Fruit fly (Drosophila melanogaster) whole organism, embryonic: Measurements from ENCODE around the gene Ir67c.

Source experiments
- Abd-B ChIP-seq: fragments of 200-800 bp; sonication (Bioruptor generic); optimal IDR thresholded peaks from 2 replicates; lab custom pipeline; 2018; ENCODE audit warnings: missing biosample characterization, mild to moderate bottlenecking, missing genetic modification characterization, moderate library complexity
- CG10147 ChIP-seq: fragments of 200-800 bp; sonication (Bioruptor generic); optimal IDR thresholded peaks from 2 replicates; lab custom pipeline; 2019; ENCODE audit warnings: missing biosample characterization, mild to moderate bottlenecking, missing genetic modification characterization, moderate library complexity
- CG10267 ChIP-seq: fragments of 200-800 bp; sonication (Bioruptor generic); optimal IDR thresholded peaks from 2 replicates; lab custom pipeline; 2018; ENCODE audit warnings: missing biosample characterization, mild to moderate bottlenecking, missing genetic modification characterization, moderate library complexity
- CG10431 ChIP-seq: fragments of 200-800 bp; sonication (Bioruptor generic); optimal IDR thresholded peaks from 3 replicates; lab custom pipeline; 2018; ENCODE audit warnings: missing biosample characterization, mild to moderate bottlenecking, missing genetic modification characterization
- CG10979 ChIP-seq: fragments of 200-800 bp; sonication (Bioruptor generic); optimal IDR thresholded peaks from 2 replicates; lab custom pipeline; 2018; ENCODE audit warnings: missing biosample characterization, mild to moderate bottlenecking, missing genetic modification characterization, moderate library complexity
- CG11504 ChIP-seq: fragments of 200-800 bp; sonication (Bioruptor generic); optimal IDR thresholded peaks from 3 replicates; lab custom pipeline; 2019; ENCODE audit warnings: missing biosample characterization, mild to moderate bottlenecking, missing genetic modification characterization, moderate library complexity
- CG11560 ChIP-seq: fragments of 200-800 bp; sonication (Bioruptor generic); IDR thresholded peaks from 3 replicates; pipeline ENCODE4 v1.3.6; 2022; ENCODE audit warnings: missing biosample characterization, missing genetic modification characterization
- CG12155 ChIP-seq: fragments of 200-800 bp; sonication (Bioruptor generic); optimal IDR thresholded peaks from 3 replicates; lab custom pipeline; 2016; ENCODE audit warnings: missing biosample characterization, missing genetic modification characterization
- CG13424 ChIP-seq: fragments of 200-800 bp; sonication (Bioruptor generic); optimal IDR thresholded peaks from 2 replicates; lab custom pipeline; 2019; ENCODE audit warnings: missing biosample characterization, mild to moderate bottlenecking, missing genetic modification characterization, moderate library complexity
- CG13775 ChIP-seq: fragments of 200-800 bp; sonication (Bioruptor generic); optimal IDR thresholded peaks from 3 replicates; lab custom pipeline; 2017; ENCODE audit warnings: missing biosample characterization, mild to moderate bottlenecking, missing genetic modification characterization
- CG17361 ChIP-seq: fragments of 200-800 bp; sonication (Bioruptor generic); IDR thresholded peaks from 3 replicates; pipeline ENCODE4 v1.3.6; 2022; ENCODE audit warnings: missing biosample characterization, missing genetic modification characterization
- CG18262 ChIP-seq: fragments of 200-800 bp; optimal IDR thresholded peaks from 3 replicates; lab custom pipeline; 2019; ENCODE audit warnings: missing biosample characterization, mild to moderate bottlenecking, missing genetic modification characterization, moderate library complexity
- CG2129 ChIP-seq: fragments of 200-800 bp; sonication (Bioruptor generic); IDR thresholded peaks from 2 replicates; pipeline ENCODE4 v1.3.6; 2022; ENCODE audit warnings: missing biosample characterization, missing genetic modification characterization; ENCODE audit not compliant: partially characterized antibody
- CG31388 ChIP-seq: fragments of 200-800 bp; sonication (Bioruptor generic); optimal IDR thresholded peaks from 2 replicates; lab custom pipeline; 2016; ENCODE audit warnings: missing biosample characterization, missing genetic modification characterization
- CG3281 ChIP-seq: fragments of 200-800 bp; sonication (Bioruptor generic); optimal IDR thresholded peaks from 3 replicates; lab custom pipeline; 2017; ENCODE audit warnings: missing biosample characterization, mild to moderate bottlenecking, missing genetic modification characterization
- CG34224 ChIP-seq: fragments of 200-800 bp; sonication (Bioruptor generic); IDR thresholded peaks from 3 replicates; pipeline ENCODE4 v1.3.6; 2022; ENCODE audit warnings: missing biosample characterization, missing genetic modification characterization; ENCODE audit not compliant: partially characterized antibody
- CG4404 ChIP-seq: fragments of 200-800 bp; sonication (Bioruptor generic); IDR thresholded peaks from 2 replicates; pipeline ENCODE4 v1.3.6; 2022; ENCODE audit warnings: missing biosample characterization, missing genetic modification characterization
- CG6272 ChIP-seq: fragments of 200-800 bp; sonication (Bioruptor generic); IDR thresholded peaks from 2 replicates; pipeline ENCODE4 v1.3.6; 2022; ENCODE audit warnings: missing biosample characterization, missing genetic modification characterization
- CG7839 ChIP-seq: fragments of 200-800 bp; sonication (Bioruptor generic); optimal IDR thresholded peaks from 3 replicates; lab custom pipeline; 2018; ENCODE audit warnings: missing biosample characterization, mild to moderate bottlenecking, missing genetic modification characterization, moderate library complexity
- CoRest ChIP-seq: fragments of 200-800 bp; sonication (Bioruptor generic); optimal IDR thresholded peaks from 3 replicates; lab custom pipeline; 2018; ENCODE audit warnings: missing biosample characterization, mild to moderate bottlenecking, missing genetic modification characterization, moderate library complexity
- D ChIP-seq, 2 experiments: fragments of 200-800 bp in 1 of 2; fragments of >200 bp in 1 of 2; sonication (Bioruptor generic) in 1 of 2; optimal IDR thresholded peaks; 2 replicates in 1 of 2; 3 replicates in 1 of 2; lab custom pipeline; 2017; ENCODE audit warnings: mild to moderate bottlenecking in 1 of 2, missing biosample characterization in 1 of 2, missing genetic modification characterization in 1 of 2, missing genetic modification reagents in 1 of 2
- Drgx ChIP-seq: fragments of 200-800 bp; sonication (Bioruptor generic); IDR thresholded peaks from 2 replicates; pipeline ENCODE4 v1.3.6; 2022; ENCODE audit warnings: missing biosample characterization, missing genetic modification characterization
- Fer1 ChIP-seq: fragments of 200-800 bp; sonication (Bioruptor generic); optimal IDR thresholded peaks from 2 replicates; lab custom pipeline; 2017; ENCODE audit warnings: missing biosample characterization, mild to moderate bottlenecking, missing genetic modification characterization
- Mrtf ChIP-seq: fragments of 200-800 bp; sonication (Bioruptor generic); IDR thresholded peaks from 3 replicates; pipeline ENCODE4 v1.3.6; 2022; ENCODE audit warnings: missing biosample characterization, missing genetic modification characterization
- Poxn ChIP-seq: fragments of 200-800 bp; sonication (Bioruptor generic); IDR thresholded peaks from 2 replicates; pipeline ENCODE4 v1.3.6; 2022; ENCODE audit warnings: missing biosample characterization, missing genetic modification characterization
- Sox100B ChIP-seq: fragments of 200-800 bp; sonication (Bioruptor generic); optimal IDR thresholded peaks from 3 replicates; lab custom pipeline; 2018; ENCODE audit warnings: missing biosample characterization, mild to moderate bottlenecking, missing genetic modification characterization
- Sox102F ChIP-seq: fragments of 200-800 bp; sonication (Bioruptor generic); optimal IDR thresholded peaks from 2 replicates; lab custom pipeline; 2018; ENCODE audit warnings: missing biosample characterization, mild to moderate bottlenecking, missing genetic modification characterization, moderate library complexity
- bsh ChIP-seq, 2 experiments: fragments of 200-800 bp; sonication (Bioruptor generic); optimal IDR thresholded peaks; 2 replicates each; lab custom pipeline; 2017 to 2018; ENCODE audit warnings: mild to moderate bottlenecking in 2 of 2, missing biosample characterization in 2 of 2, missing genetic modification characterization in 2 of 2, moderate library complexity in 1 of 2
- cato ChIP-seq: fragments of 200-800 bp; sonication (Bioruptor generic); optimal IDR thresholded peaks from 2 replicates; lab custom pipeline; 2016; ENCODE audit warnings: missing biosample characterization, missing genetic modification characterization, borderline replicate concordance
- dmrt11E ChIP-seq: fragments of 200-800 bp; sonication (Bioruptor generic); optimal IDR thresholded peaks from 3 replicates; lab custom pipeline; 2018; ENCODE audit warnings: missing biosample characterization, mild to moderate bottlenecking, missing genetic modification characterization, moderate library complexity
- dpn ChIP-seq, 2 experiments: fragments of 200-800 bp; sonication (Bioruptor generic); optimal IDR thresholded peaks; 3 replicates each; lab custom pipeline; 2016; ENCODE audit warnings: missing biosample characterization in 2 of 2, missing genetic modification characterization in 2 of 2
- hth ChIP-seq: fragments of >200 bp; optimal IDR thresholded peaks from 2 replicates; lab custom pipeline; 2017; ENCODE audit warnings: inconsistent platforms
- insv ChIP-seq, 2 experiments: fragments of 200-800 bp; sonication (Bioruptor generic); optimal IDR thresholded peaks; 3 replicates each; lab custom pipeline; 2016 to 2018; ENCODE audit warnings: missing biosample characterization in 2 of 2, missing genetic modification characterization in 2 of 2
- lab ChIP-seq: fragments of 200-800 bp; sonication (Bioruptor generic); optimal IDR thresholded peaks from 3 replicates; lab custom pipeline; 2017; ENCODE audit warnings: missing biosample characterization, missing genetic modification characterization, mild to moderate bottlenecking, moderate library complexity, missing genetic modification reagents
- lola ChIP-seq, 3 experiments: fragments of >200 bp in 2 of 3; fragments of 200-800 bp in 1 of 3; sonication (Bioruptor generic) in 1 of 3; optimal IDR thresholded peaks; 2 replicates each; lab custom pipeline; 2017 to 2019; ENCODE audit warnings: missing biosample characterization in 3 of 3, missing genetic modification characterization in 3 of 3, mild to moderate bottlenecking in 1 of 3, moderate library complexity in 1 of 3
- lov ChIP-seq, 2 experiments: fragments of 200-800 bp in 1 of 2; fragments of >200 bp in 1 of 2; sonication (Bioruptor generic) in 1 of 2; IDR thresholded peaks in 1 of 2; optimal IDR thresholded peaks in 1 of 2; 2 replicates in 1 of 2; 3 replicates in 1 of 2; pipeline versions ENCODE4 v1.3.6 to Lab custom; 2017 to 2022; ENCODE audit warnings: missing biosample characterization in 1 of 2, missing genetic modification characterization in 1 of 2
- nerfin-1 ChIP-seq: fragments of 200-800 bp; sonication (Bioruptor generic); optimal IDR thresholded peaks from 3 replicates; lab custom pipeline; 2019; ENCODE audit warnings: missing biosample characterization, mild to moderate bottlenecking, missing genetic modification characterization, moderate library complexity
- ro ChIP-seq: fragments of 200-800 bp; sonication (Bioruptor generic); IDR thresholded peaks from 2 replicates; pipeline ENCODE4 v1.3.6; 2022; ENCODE audit warnings: missing biosample characterization, missing genetic modification characterization
- row ChIP-seq: fragments of 200-800 bp; sonication (Bioruptor generic); IDR thresholded peaks from 3 replicates; pipeline ENCODE4 v1.3.6; 2022; ENCODE audit warnings: missing biosample characterization, missing genetic modification characterization
- sens ChIP-seq: fragments of 200-800 bp; sonication (Bioruptor generic); peaks from one replicate; lab custom pipeline; 2016; ENCODE audit warnings: missing biosample characterization, missing genetic modification characterization
- sqz ChIP-seq: fragments of 200-800 bp; sonication (Bioruptor generic); optimal IDR thresholded peaks from 3 replicates; lab custom pipeline; 2018; ENCODE audit warnings: missing biosample characterization, mild to moderate bottlenecking, missing genetic modification characterization
- unpg ChIP-seq: fragments of 200-800 bp; sonication (Bioruptor generic); optimal IDR thresholded peaks from 3 replicates; lab custom pipeline; 2018; ENCODE audit warnings: missing biosample characterization, mild to moderate bottlenecking, missing genetic modification characterization, moderate library complexity

Gene Ir67c

dm6 chr3L:10407743-10408142, 26.2 kb downstream of the Ir67c start:
- TF ChIP-seq CG31388 (GFP tag; lab: Kevin White, UChicago), result no peak
- peak; percentile 48; the same call in 1 of the 2 replicates for TF ChIP-seq Drgx (GFP tag; lab: Robert Waterston, UW)
- TF ChIP-seq lola (GFP tag; optimal IDR thresholded peaks at IDR 0.05; lab: Kevin White, UChicago), result no peak
- no peak for TF ChIP-seq CG4404 (GFP tag; lab: Robert Waterston, UW)
- TF ChIP-seq Poxn (GFP tag; lab: Robert Waterston, UW), result no peak
- no peak for TF ChIP-seq CG2129
- no peak for TF ChIP-seq nerfin-1 (tag; lab: Kevin White, UChicago)

- TF ChIP-seq CG10431 (GFP tag; lab: Kevin White, UChicago) (no peak), Drgx (GFP tag; lab: Robert Waterston, UW) (peak; percentile 16; the same call in 1 of the 2 replicates), lab (no peak), Mrtf (no peak), CG13775 (no peak), CG31388 (GFP tag; lab: Kevin White, UChicago) (no peak), ro (GFP tag; lab: Robert Waterston, UW) (no peak)
Observed at dm6 chr3L:10398678-10399077, 35.2 kb downstream of the Ir67c start.

- TF ChIP-seq bsh (GFP tag; optimal IDR thresholded peaks at IDR 0.05; lab: Kevin White, UChicago), result peak in 1 of 2 experiments; percentile 36
- TF ChIP-seq D (optimal IDR thresholded peaks at IDR 0.05; lab: Kevin White, UChicago), result no peak
- TF ChIP-seq D (GFP tag; optimal IDR thresholded peaks at IDR 0.05; lab: Kevin White, UChicago), result no peak
- TF ChIP-seq lov (optimal IDR thresholded peaks at IDR 0.05; lab: Kevin White, UChicago), result no peak
- TF ChIP-seq lov (GFP tag; IDR thresholded peaks at IDR 0.05; lab: Robert Waterston, UW), result no peak
- TF ChIP-seq sens, result peak; percentile 2
- TF ChIP-seq CG6272 (GFP tag; lab: Robert Waterston, UW), result no peak
Observed at dm6 chr3L:10396500-10396899, 37.4 kb downstream of the Ir67c start.

- peak; percentile 46 for TF ChIP-seq Sox100B
- peak; percentile 52 for TF ChIP-seq Abd-B
- no peak for TF ChIP-seq CG11560 (tag; lab: Robert Waterston, UW)
- no peak for TF ChIP-seq Fer1 (GFP tag; lab: Kevin White, UChicago)
- TF ChIP-seq CG3281, result peak; percentile 25
- peak; percentile 14 for TF ChIP-seq CG13424 (tag; lab: Kevin White, UChicago)
- TF ChIP-seq CG10431 (GFP tag; lab: Kevin White, UChicago), result no peak
- peak; percentile 42 for TF ChIP-seq CG11504 (tag; lab: Kevin White, UChicago)
- TF ChIP-seq sqz (GFP tag; lab: Kevin White, UChicago), result no peak
- peak; percentile 2 for TF ChIP-seq CG7839 (tag; lab: Kevin White, UChicago)
- peak; percentile 32 for TF ChIP-seq CG18262 (tag; lab: Kevin White, UChicago)
- TF ChIP-seq D (optimal IDR thresholded peaks at IDR 0.05; lab: Kevin White, UChicago), result no peak
- TF ChIP-seq D (GFP tag; optimal IDR thresholded peaks at IDR 0.05; lab: Kevin White, UChicago), result peak; percentile 10
- peak; percentile 21 for TF ChIP-seq sens
- 0 out of 3 replicates have a peak, but pooled peaks have one; percentile 25 for TF ChIP-seq row (GFP tag; lab: Robert Waterston, UW)
- peak; percentile 20 for TF ChIP-seq Sox102F
- TF ChIP-seq CG10267, result peak; percentile 4
- TF ChIP-seq CoRest (tag; lab: Kevin White, UChicago), result peak; percentile 28
- peak; percentile 14 for TF ChIP-seq CG10147 (GFP tag; lab: Kevin White, UChicago)
- TF ChIP-seq hth (lab: Kevin White, UChicago), result no peak
- no peak for TF ChIP-seq unpg
- TF ChIP-seq cato, result no peak
- TF ChIP-seq CG10979 (tag; lab: Kevin White, UChicago), result peak; percentile 38
- TF ChIP-seq CG17361 (GFP tag; lab: Robert Waterston, UW), result 0 out of 3 replicates have a peak, but pooled peaks have one; percentile 25
- no peak for TF ChIP-seq insv (GFP tag; optimal IDR thresholded peaks at IDR 0.05; lab: Kevin White, UChicago)
- no peak for TF ChIP-seq dpn (GFP tag; optimal IDR thresholded peaks at IDR 0.05; lab: Kevin White, UChicago)
- no peak for TF ChIP-seq CG34224 (GFP tag; lab: Robert Waterston, UW)
- no peak for TF ChIP-seq CG12155 (GFP tag; lab: Kevin White, UChicago)
- peak; percentile 8 for TF ChIP-seq dmrt11E
Observed at dm6 chr3L:10392585-10393258, 41.2 kb downstream of the Ir67c start.
